Worm (Caenorhabditis elegans) whole organism, L4/young adult: ENCODE results near the gene gex-4.

Source experiments
- W03F9.2 ChIP-seq: fragments of 150-350 bp; optimal IDR thresholded peaks from 2 replicates; lab custom pipeline; 2014; ENCODE audit warnings: missing biosample characterization, missing genetic modification characterization
- dao-5 ChIP-seq: sonication (generic microtip); optimal IDR thresholded peaks from 2 replicates; lab custom pipeline; 2016; ENCODE audit warnings: missing genotype, missing genetic modification characterization, moderate library complexity, missing compliant biosample characterization
- him-1 ChIP-seq: sonication (generic microtip); optimal IDR thresholded peaks from 2 replicates; lab custom pipeline; 2016; ENCODE audit warnings: missing genotype, missing genetic modification reagents, missing genetic modification characterization, missing compliant biosample characterization

DNA sequence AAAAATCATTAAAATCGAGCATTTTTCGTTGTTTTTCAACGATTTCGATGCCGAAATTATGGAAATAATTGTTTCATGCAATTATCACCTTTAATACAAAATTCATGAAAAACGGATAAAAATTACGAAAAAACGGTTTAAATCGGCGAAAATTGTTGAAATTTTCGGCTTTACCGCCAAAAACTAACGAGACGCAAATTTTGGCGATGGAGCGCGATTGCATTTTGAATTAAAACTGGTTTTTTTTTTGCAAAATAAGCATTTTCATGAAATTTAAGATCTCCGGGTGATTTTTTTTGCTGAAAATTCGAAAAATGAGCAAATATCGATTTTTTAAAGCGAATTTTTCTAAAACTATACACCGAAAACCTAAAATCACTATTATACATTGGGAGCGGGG is 32.7 kb upstream of the gex-4 start:
- TF ChIP-seq W03F9.2 (tag; lab: Kevin White, UChicago) = no peak
- no peak for TF ChIP-seq him-1
- TF ChIP-seq dao-5 (tag; lab: Kevin White, UChicago) = no peak
